Fruit fly (Drosophila melanogaster) whole organism, embryonic: ENCODE measurements around the gene CG7294.

Experiments
- Antp ChIP-seq: fragments of 200-800 bp; sonication (Bioruptor generic); optimal IDR thresholded peaks from 3 replicates; lab custom pipeline; 2016; ENCODE audit warnings: missing biosample characterization, missing genetic modification characterization
- Atf6 ChIP-seq: fragments of 200-800 bp; sonication (Bioruptor generic); IDR thresholded peaks from 2 replicates; pipeline ENCODE4 v1.3.6; 2022; ENCODE audit warnings: missing biosample characterization, missing genetic modification characterization
- Bgb ChIP-seq: fragments of 200-800 bp; sonication (Bioruptor generic); IDR thresholded peaks from 2 replicates; pipeline ENCODE4 v1.3.6; 2022; ENCODE audit warnings: missing biosample characterization, missing genetic modification characterization; ENCODE audit not compliant: partially characterized antibody
- CG10321 ChIP-seq: fragments of 200-800 bp; sonication (Bioruptor generic); IDR thresholded peaks from 2 replicates; pipeline ENCODE4 v1.3.6; 2022; ENCODE audit warnings: missing biosample characterization, missing genetic modification characterization
- CG10366 ChIP-seq: fragments of 200-800 bp; sonication (Bioruptor generic); IDR thresholded peaks from 2 replicates; pipeline ENCODE4 v1.3.6; 2022; ENCODE audit warnings: missing biosample characterization, missing genetic modification characterization
- CG10431 ChIP-seq: fragments of 200-800 bp; sonication (Bioruptor generic); optimal IDR thresholded peaks from 3 replicates; lab custom pipeline; 2018; ENCODE audit warnings: missing biosample characterization, mild to moderate bottlenecking, missing genetic modification characterization
- CG10654 ChIP-seq: fragments of 200-800 bp; sonication (Bioruptor generic); optimal IDR thresholded peaks from 2 replicates; lab custom pipeline; 2016; ENCODE audit warnings: missing biosample characterization, missing genetic modification characterization
- CG11093 ChIP-seq: fragments of 200-800 bp; sonication (Bioruptor generic); IDR thresholded peaks from 3 replicates; pipeline ENCODE4 v1.3.6; 2022; ENCODE audit warnings: missing biosample characterization, missing genetic modification characterization
- CG13424 ChIP-seq: fragments of 200-800 bp; sonication (Bioruptor generic); optimal IDR thresholded peaks from 2 replicates; lab custom pipeline; 2019; ENCODE audit warnings: missing biosample characterization, mild to moderate bottlenecking, missing genetic modification characterization, moderate library complexity
- CG15479 ChIP-seq: fragments of 200-800 bp; sonication (Bioruptor generic); optimal IDR thresholded peaks from 3 replicates; lab custom pipeline; 2019; ENCODE audit warnings: missing biosample characterization, mild to moderate bottlenecking, missing genetic modification characterization, moderate library complexity
- CG15601 ChIP-seq: fragments of 200-800 bp; sonication (Bioruptor generic); optimal IDR thresholded peaks from 3 replicates; lab custom pipeline; 2019; ENCODE audit warnings: missing biosample characterization, mild to moderate bottlenecking, missing genetic modification characterization, moderate library complexity
- CG1602 ChIP-seq: fragments of 200-800 bp; sonication (Bioruptor generic); optimal IDR thresholded peaks from 3 replicates; lab custom pipeline; 2016; ENCODE audit warnings: missing biosample characterization, missing genetic modification characterization
- CG17568 ChIP-seq: fragments of 200-800 bp; sonication (Bioruptor generic); optimal IDR thresholded peaks from 2 replicates; lab custom pipeline; 2018; ENCODE audit warnings: missing biosample characterization, mild to moderate bottlenecking, missing genetic modification characterization, moderate library complexity
- CG2116 ChIP-seq: fragments of 200-800 bp; sonication (Bioruptor generic); optimal IDR thresholded peaks from 3 replicates; lab custom pipeline; 2018; ENCODE audit warnings: missing biosample characterization, mild to moderate bottlenecking, missing genetic modification characterization
- CG31365 ChIP-seq: fragments of 200-800 bp; sonication (Bioruptor generic); optimal IDR thresholded peaks from 2 replicates; lab custom pipeline; 2018; ENCODE audit warnings: missing biosample characterization, mild to moderate bottlenecking, missing genetic modification characterization
- CG33213 ChIP-seq: fragments of 200-800 bp; sonication (Bioruptor generic); optimal IDR thresholded peaks from 3 replicates; lab custom pipeline; 2016; ENCODE audit warnings: missing biosample characterization, missing genetic modification characterization
- CG4328 ChIP-seq: fragments of 200-800 bp; sonication (Bioruptor generic); optimal IDR thresholded peaks from 3 replicates; lab custom pipeline; 2017; ENCODE audit warnings: missing biosample characterization, missing genetic modification reagents, missing genetic modification characterization
- CG6272 ChIP-seq: fragments of 200-800 bp; sonication (Bioruptor generic); IDR thresholded peaks from 2 replicates; pipeline ENCODE4 v1.3.6; 2022; ENCODE audit warnings: missing biosample characterization, missing genetic modification characterization
- CG6654 ChIP-seq: fragments of 200-800 bp; sonication (Bioruptor generic); optimal IDR thresholded peaks from 2 replicates; lab custom pipeline; 2017; ENCODE audit warnings: missing biosample characterization, mild to moderate bottlenecking, missing genetic modification characterization
- CG7372 ChIP-seq: fragments of 200-800 bp; sonication (Bioruptor generic); IDR thresholded peaks from 2 replicates; pipeline ENCODE4 v1.3.6; 2022; ENCODE audit warnings: missing biosample characterization, missing genetic modification characterization
- CG8089 ChIP-seq: fragments of 200-800 bp; sonication (Bioruptor generic); optimal IDR thresholded peaks from 3 replicates; lab custom pipeline; 2016; ENCODE audit warnings: missing biosample characterization, missing genetic modification characterization
- CkIIα-i1 ChIP-seq: fragments of 200-800 bp; sonication (Bioruptor generic); IDR thresholded peaks from 2 replicates; pipeline ENCODE4 v1.3.6; 2022; ENCODE audit warnings: missing biosample characterization, missing genetic modification characterization
- D19B ChIP-seq: fragments of 200-800 bp; sonication (Bioruptor generic); optimal IDR thresholded peaks from 2 replicates; lab custom pipeline; 2017; ENCODE audit warnings: missing biosample characterization, mild to moderate bottlenecking, missing genetic modification characterization
- Dip3 ChIP-seq: fragments of 200-800 bp; sonication (Bioruptor generic); optimal IDR thresholded peaks from 3 replicates; lab custom pipeline; 2016; ENCODE audit warnings: missing biosample characterization, missing genetic modification characterization
- HmgZ ChIP-seq: fragments of 200-800 bp; sonication (Bioruptor generic); optimal IDR thresholded peaks from 2 replicates; lab custom pipeline; 2018; ENCODE audit warnings: missing biosample characterization, mild to moderate bottlenecking, missing genetic modification characterization
- Mes4 ChIP-seq: fragments of 200-800 bp; sonication (Bioruptor generic); optimal IDR thresholded peaks from 2 replicates; lab custom pipeline; 2016; ENCODE audit warnings: missing biosample characterization, missing genetic modification characterization
- NFAT ChIP-seq: fragments of 200-800 bp; sonication (Bioruptor generic); IDR thresholded peaks from 2 replicates; pipeline ENCODE4 v1.3.6; 2022; ENCODE audit warnings: missing biosample characterization, missing genetic modification characterization
- Nf-YB ChIP-seq: fragments of 200-800 bp; sonication (Bioruptor generic); optimal IDR thresholded peaks from 3 replicates; lab custom pipeline; 2019; ENCODE audit warnings: missing biosample characterization, mild to moderate bottlenecking, missing genetic modification characterization, moderate library complexity
- Nf-YC ChIP-seq: fragments of 200-800 bp; optimal IDR thresholded peaks from 3 replicates; lab custom pipeline; 2019; ENCODE audit warnings: missing biosample characterization, mild to moderate bottlenecking, missing genetic modification characterization, moderate library complexity
- PHDP ChIP-seq: fragments of 200-800 bp; sonication (Bioruptor generic); optimal IDR thresholded peaks from 3 replicates; lab custom pipeline; 2018; ENCODE audit warnings: missing biosample characterization, mild to moderate bottlenecking, missing genetic modification characterization, moderate library complexity
- Rx ChIP-seq: fragments of 200-800 bp; sonication (Bioruptor generic); IDR thresholded peaks from 2 replicates; pipeline ENCODE4 v1.3.6; 2022; ENCODE audit warnings: missing biosample characterization, missing genetic modification characterization
- Sox100B ChIP-seq: fragments of 200-800 bp; sonication (Bioruptor generic); optimal IDR thresholded peaks from 3 replicates; lab custom pipeline; 2018; ENCODE audit warnings: missing biosample characterization, mild to moderate bottlenecking, missing genetic modification characterization
- Ssrp ChIP-seq: fragments of 200-800 bp; sonication (Bioruptor generic); optimal IDR thresholded peaks from 2 replicates; lab custom pipeline; 2018; ENCODE audit warnings: missing biosample characterization, mild to moderate bottlenecking, missing genetic modification characterization, moderate library complexity
- Usf ChIP-seq: fragments of 200-800 bp; sonication (Bioruptor generic); optimal IDR thresholded peaks from 2 replicates; lab custom pipeline; 2017; ENCODE audit warnings: missing genotype, missing biosample characterization, missing genetic modification characterization
- ara ChIP-seq: fragments of 200-800 bp; sonication (Bioruptor generic); IDR thresholded peaks from 2 replicates; pipeline ENCODE4 v1.3.6; 2022; ENCODE audit warnings: missing biosample characterization, missing genetic modification characterization
- bab2 ChIP-seq: fragments of 200-800 bp; sonication (Bioruptor generic); optimal IDR thresholded peaks from 2 replicates; lab custom pipeline; 2016; ENCODE audit warnings: missing biosample characterization, missing genetic modification characterization
- btn ChIP-seq: fragments of 200-800 bp; sonication (Bioruptor generic); optimal IDR thresholded peaks from 2 replicates; lab custom pipeline; 2016; ENCODE audit warnings: missing biosample characterization, missing genetic modification characterization
- chinmo ChIP-seq: fragments of 200-800 bp; sonication (Bioruptor generic); IDR thresholded peaks from 4 replicates; pipeline ENCODE4 v1.3.6; 2022; ENCODE audit warnings: missing biosample characterization, missing genetic modification characterization; ENCODE audit not compliant: partially characterized antibody
- croc ChIP-seq: fragments of 200-800 bp; sonication (Bioruptor generic); conservative IDR thresholded peaks from 3 replicates; pipeline ENCODE4 v1.3.6; 2022; ENCODE audit warnings: missing biosample characterization, missing genetic modification characterization
- dimm ChIP-seq: fragments of 200-800 bp; sonication (Bioruptor generic); IDR thresholded peaks from 2 replicates; pipeline ENCODE4 v1.3.6; 2022; ENCODE audit warnings: missing biosample characterization, missing genetic modification characterization
- dpn ChIP-seq, 2 experiments: fragments of 200-800 bp; sonication (Bioruptor generic); optimal IDR thresholded peaks; 3 replicates each; lab custom pipeline; 2016; ENCODE audit warnings: missing biosample characterization in 2 of 2, missing genetic modification characterization in 2 of 2
- emc ChIP-seq: fragments of 200-800 bp; sonication (Bioruptor generic); optimal IDR thresholded peaks from 2 replicates; lab custom pipeline; 2016; ENCODE audit warnings: missing biosample characterization, missing genetic modification characterization
- esg ChIP-seq: fragments of 200-800 bp; sonication (Bioruptor generic); conservative IDR thresholded peaks from 2 replicates; pipeline ENCODE4 v1.3.6; 2022; ENCODE audit warnings: missing biosample characterization, missing genetic modification characterization
- fd3F ChIP-seq: fragments of 200-800 bp; sonication (Bioruptor generic); optimal IDR thresholded peaks from 2 replicates; lab custom pipeline; 2018; ENCODE audit warnings: missing biosample characterization, mild to moderate bottlenecking, missing genetic modification characterization, moderate library complexity
- hbn ChIP-seq: fragments of 200-800 bp; sonication (Bioruptor generic); IDR thresholded peaks from 2 replicates; pipeline ENCODE4 v1.3.6; 2022; ENCODE audit warnings: missing biosample characterization, missing genetic modification characterization; ENCODE audit not compliant: partially characterized antibody
- klu ChIP-seq: fragments of 200-800 bp; sonication (Bioruptor generic); IDR thresholded peaks from 2 replicates; pipeline ENCODE4 v1.3.6; 2022; ENCODE audit warnings: missing biosample characterization, missing genetic modification characterization
- nau ChIP-seq: fragments of 200-800 bp; sonication (Bioruptor generic); optimal IDR thresholded peaks from 3 replicates; lab custom pipeline; 2017; ENCODE audit warnings: missing biosample characterization, mild to moderate bottlenecking, missing genetic modification characterization, missing genetic modification reagents
- org-1 ChIP-seq: fragments of 200-800 bp; sonication (Bioruptor generic); optimal IDR thresholded peaks from 2 replicates; lab custom pipeline; 2017; ENCODE audit warnings: missing biosample characterization, missing genetic modification characterization
- schlank ChIP-seq: fragments of 200-800 bp; sonication (Bioruptor generic); optimal IDR thresholded peaks from 2 replicates; lab custom pipeline; 2018; ENCODE audit warnings: missing biosample characterization, mild to moderate bottlenecking, missing genetic modification characterization
- sqz ChIP-seq: fragments of 200-800 bp; sonication (Bioruptor generic); optimal IDR thresholded peaks from 3 replicates; lab custom pipeline; 2018; ENCODE audit warnings: missing biosample characterization, mild to moderate bottlenecking, missing genetic modification characterization
- z ChIP-seq: fragments of 200-800 bp; sonication (Bioruptor generic); IDR thresholded peaks from 3 replicates; pipeline ENCODE4 v1.3.6; 2022; ENCODE audit warnings: missing biosample characterization, missing genetic modification characterization

Gene CG7294

DNA sequence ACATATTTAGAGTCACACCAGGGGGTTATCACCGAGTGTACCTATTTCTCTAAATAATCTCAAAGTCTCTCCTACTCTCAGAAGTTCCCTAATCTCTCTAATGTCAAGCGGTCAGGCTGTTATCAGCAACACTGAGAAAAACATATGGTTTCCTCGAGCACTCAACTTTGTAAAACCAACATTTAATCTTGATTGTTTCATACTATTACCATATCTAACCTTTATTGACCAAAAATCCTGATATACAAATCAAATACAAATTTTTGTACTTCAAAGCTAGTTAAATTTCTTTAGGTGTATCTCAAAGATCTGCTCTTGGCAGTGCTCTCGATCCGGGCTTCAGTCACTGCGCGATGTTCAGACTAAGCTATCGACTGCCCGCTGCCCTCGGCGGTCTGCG lies 14.2 kb upstream of the CG7294 start, which contains the start of gene CG6415 (continued):
- TF ChIP-seq dpn (GFP tag; optimal IDR thresholded peaks at IDR 0.05; lab: Kevin White, UChicago) (peak; percentile 75 to 77), CkIIα-i1 (GFP tag; lab: Robert Waterston, UW) (no peak), fd3F (GFP tag; lab: Kevin White, UChicago) (peak; percentile 60), Usf (GFP tag; lab: Kevin White, UChicago) (peak; percentile 27), sqz (peak; percentile 33), Antp (peak; percentile 56), CG2116 (GFP tag; lab: Kevin White, UChicago) (peak; percentile 12), Sox100B (peak; percentile 68), CG10654 (GFP tag; lab: Kevin White, UChicago) (peak; percentile 57), dimm (no peak), org-1 (GFP tag; lab: Kevin White, UChicago) (peak; percentile 55), Atf6 (GFP tag; lab: Robert Waterston, UW) (peak; percentile 77), chinmo (GFP tag; lab: Robert Waterston, UW) (no peak), NFAT (GFP tag; lab: Robert Waterston, UW) (peak; percentile 39; the same call in 1 of the 2 replicates), Bgb (GFP tag; lab: Robert Waterston, UW) (no peak), hbn (no peak), CG15479 (GFP tag; lab: Kevin White, UChicago) (peak; percentile 64), klu (GFP tag; lab: Robert Waterston, UW) (no peak; the same call in 1 of the 2 replicates), HmgZ (tag; lab: Kevin White, UChicago) (peak; percentile 51), PHDP (peak; percentile 80), CG4328 (peak; percentile 59), CG17568 (peak; percentile 61), CG10431 (GFP tag; lab: Kevin White, UChicago) (no peak), schlank (tag; lab: Kevin White, UChicago) (peak; percentile 25), emc (GFP tag; lab: Kevin White, UChicago) (no peak), btn (GFP tag; lab: Kevin White, UChicago) (peak; percentile 30), CG6272 (GFP tag; lab: Robert Waterston, UW) (peak; percentile 63), Dip3 (GFP tag; lab: Kevin White, UChicago) (peak; percentile 63), CG10366 (GFP tag; lab: Robert Waterston, UW) (peak; percentile 68), Mes4 (GFP tag; lab: Kevin White, UChicago) (peak; percentile 54), ara (peak; percentile 75), Ssrp (tag; lab: Kevin White, UChicago) (peak; percentile 70), bab2 (peak; percentile 73), CG33213 (peak; percentile 44), nau (GFP tag; lab: Kevin White, UChicago) (peak; percentile 31), Nf-YB (GFP tag; lab: Kevin White, UChicago) (peak; percentile 48), CG11093 (peak; percentile 49; the same call in 1 of the 3 replicates), Rx (GFP tag; lab: Robert Waterston, UW) (peak; percentile 47; the same call in 1 of the 2 replicates), CG8089 (peak; percentile 44), CG6654 (GFP tag; lab: Kevin White, UChicago) (peak; percentile 31), z (GFP tag; lab: Robert Waterston, UW) (no peak), CG1602 (GFP tag; lab: Kevin White, UChicago) (peak; percentile 48), esg (GFP tag; lab: Robert Waterston, UW) (peak; percentile 46; the same call in 1 of the 2 replicates), CG31365 (tag; lab: Kevin White, UChicago) (no peak), D19B (GFP tag; lab: Kevin White, UChicago) (peak; percentile 41), CG7372 (GFP tag; lab: Robert Waterston, UW) (peak; percentile 62), CG15601 (tag; lab: Kevin White, UChicago) (peak; percentile 55), CG13424 (tag; lab: Kevin White, UChicago) (peak; percentile 84), croc (GFP tag; lab: Robert Waterston, UW) (peak; percentile 64), Nf-YC (tag; lab: Kevin White, UChicago) (peak; percentile 62), CG10321 (GFP tag; lab: Robert Waterston, UW) (0 out of 2 replicates have a peak, but pooled peaks have one; percentile 17)
